Fruit fly (Drosophila melanogaster): ENCODE measurements around the gene RpS19b.

The RpS19b gene

dm6 chr3R:23889922-23890321, 43.4 kb downstream of the RpS19b start, which contains the start of gene Pli (continued):
- TF ChIP-seq Fer2 (tag; optimal IDR thresholded peaks at IDR 0.05) (no peak), CG12659 (GFP tag; optimal IDR thresholded peaks at IDR 0.05) (peak; percentile 77), CG15269 (tag; optimal IDR thresholded peaks at IDR 0.05) (no peak), CG18764 (GFP tag; optimal IDR thresholded peaks at IDR 0.05) (no peak), CG8924 (tag; optimal IDR thresholded peaks at IDR 0.05) (peak; percentile 62), Rfx (GFP tag; IDR thresholded peaks at IDR 0.05) (no peak), CG4854 (GFP tag; optimal IDR thresholded peaks at IDR 0.05) (no peak), sug (tag; optimal IDR thresholded peaks at IDR 0.05) (peak; percentile 58), Jarid2 (GFP tag; optimal IDR thresholded peaks at IDR 0.05) (peak; percentile 97), tap (tag; optimal IDR thresholded peaks at IDR 0.05) (no peak), CG1024 (GFP tag; IDR thresholded peaks at IDR 0.05) (no peak), CG17359 (tag; optimal IDR thresholded peaks at IDR 0.05) (peak; percentile 12), CG8388 (GFP tag; optimal IDR thresholded peaks at IDR 0.05) (peak; percentile 9)

dm6 chr3R:23888273-23889220, 44.8 kb downstream of the RpS19b start:
- TF ChIP-seq maf-S (GFP tag; optimal IDR thresholded peaks at IDR 0.05) (peak; percentile 4), repo (GFP tag; optimal IDR thresholded peaks at IDR 0.05) (peak; percentile 37), CG10366 (GFP tag; IDR thresholded peaks at IDR 0.05) (no peak; the same call in 1 of the 2 replicates), Meics (GFP tag; optimal IDR thresholded peaks at IDR 0.05) (peak; percentile 14), HHEX (GFP tag; optimal IDR thresholded peaks at IDR 0.05) (no peak), H15 (GFP tag; IDR thresholded peaks at IDR 0.05) (no peak), Dad (GFP tag; optimal IDR thresholded peaks at IDR 0.05) (no peak), CG15479 (GFP tag; optimal IDR thresholded peaks at IDR 0.05) (no peak), ATbp (GFP tag; optimal IDR thresholded peaks at IDR 0.05) (peak; percentile 5), CG8388 (GFP tag; optimal IDR thresholded peaks at IDR 0.05) (peak; percentile 3), CG6765 (GFP tag; optimal IDR thresholded peaks at IDR 0.05) (no peak), CG9437 (GFP tag; optimal IDR thresholded peaks at IDR 0.05) (no peak), dmrt99B (tag; optimal IDR thresholded peaks at IDR 0.05) (peak; percentile 49), CG12104 (GFP tag; optimal IDR thresholded peaks at IDR 0.05) (no peak), Pdp1 (GFP tag; optimal IDR thresholded peaks at IDR 0.05) (peak in 1 of 2 experiments; percentile 11), Eip74EF (GFP tag; optimal IDR thresholded peaks at IDR 0.05) (no peak), nom (GFP tag; optimal IDR thresholded peaks at IDR 0.05) (no peak), zfh1 (GFP tag; IDR thresholded peaks at IDR 0.05) (0 out of 3 replicates have a peak, but pooled peaks have one; percentile 36), CG8478 (optimal IDR thresholded peaks at IDR 0.05) (no peak), CG14710 (tag; optimal IDR thresholded peaks at IDR 0.05) (no peak), lbe (GFP tag; optimal IDR thresholded peaks at IDR 0.05) (peak; percentile 85), D (optimal IDR thresholded peaks at IDR 0.05) (no peak), D (GFP tag; optimal IDR thresholded peaks at IDR 0.05) (no peak), ind (GFP tag; optimal IDR thresholded peaks at IDR 0.05) (peak; percentile 25), cas (GFP tag; IDR thresholded peaks at IDR 0.05) (no peak), Bgb (GFP tag; IDR thresholded peaks at IDR 0.05; ENCODE audit: partially characterized antibody) (no peak), CG34224 (GFP tag; IDR thresholded peaks at IDR 0.05; ENCODE audit: partially characterized antibody) (no peak), CkIIα-i1 (GFP tag; IDR thresholded peaks at IDR 0.05) (no peak), HLH3B (GFP tag; IDR thresholded peaks at IDR 0.05) (peak; percentile 57; the same call in 1 of the 2 replicates), twi (tag; optimal IDR thresholded peaks at IDR 0.05) (no peak), Chrac-16 (GFP tag; optimal IDR thresholded peaks at IDR 0.05) (no peak), CG13287 (GFP tag; IDR thresholded peaks at IDR 0.05; ENCODE audit: partially characterized antibody) (no peak), CG3847 (GFP tag; IDR thresholded peaks at IDR 0.05) (no peak), dysf (GFP tag; IDR thresholded peaks at IDR 0.05) (peak; percentile 46; the same call in 1 of the 3 replicates), tin (GFP tag; optimal IDR thresholded peaks at IDR 0.05) (no peak)
